Fruit fly (Drosophila melanogaster): ENCODE data around the gene PGRP-LD.
A peak's percentile ranks its signal among the peaks of the same experiment; 100 is the strongest.

Gene PGRP-LD

dm6 chr3L:5768532-5769497, 11.0 kb upstream of the PGRP-LD start, which contains the start of the genes Ppat-Dpck and scny (continued):
- peak; percentile 83 for TF ChIP-seq pzg (GFP tag; optimal IDR thresholded peaks at IDR 0.05)
- no peak for TF ChIP-seq bab2 (GFP tag; optimal IDR thresholded peaks at IDR 0.05)
- TF ChIP-seq CG18599 (GFP tag; optimal IDR thresholded peaks at IDR 0.05), result no peak
- no peak for TF ChIP-seq sd (tag; optimal IDR thresholded peaks at IDR 0.05)
- no peak for TF ChIP-seq CG2199 (GFP tag; IDR thresholded peaks at IDR 0.05)
- no peak for TF ChIP-seq CG8281 (tag; optimal IDR thresholded peaks at IDR 0.05)
- peak; percentile 90 for TF ChIP-seq hbn (GFP tag; IDR thresholded peaks at IDR 0.05; ENCODE audit: partially characterized antibody)
- no peak for TF ChIP-seq insv (GFP tag; optimal IDR thresholded peaks at IDR 0.05)
- peak; percentile 83 for TF ChIP-seq CG9797 (GFP tag; optimal IDR thresholded peaks at IDR 0.05)
- TF ChIP-seq CG6854 (GFP tag; optimal IDR thresholded peaks at IDR 0.05), result no peak
- TF ChIP-seq cad (GFP tag; optimal IDR thresholded peaks at IDR 0.05), result no peak
- TF ChIP-seq CG3407 (GFP tag; optimal IDR thresholded peaks at IDR 0.05), result no peak
- TF ChIP-seq ci (GFP tag; IDR thresholded peaks at IDR 0.05), result no peak
- no peak for TF ChIP-seq abd-A (tag; optimal IDR thresholded peaks at IDR 0.05)
- no peak for TF ChIP-seq CG14014 (GFP tag; IDR thresholded peaks at IDR 0.05)
- TF ChIP-seq CG8089 (GFP tag; optimal IDR thresholded peaks at IDR 0.05), result no peak
- no peak for TF ChIP-seq ATbp (GFP tag; optimal IDR thresholded peaks at IDR 0.05)
- TF ChIP-seq H2.0 (GFP tag; IDR thresholded peaks at IDR 0.05), result no peak
- peak; percentile 58 for TF ChIP-seq zen (tag; optimal IDR thresholded peaks at IDR 0.05)
- TF ChIP-seq pfk (GFP tag; optimal IDR thresholded peaks at IDR 0.05), result no peak
- TF ChIP-seq ranshi (GFP tag; IDR thresholded peaks at IDR 0.05), result no peak
- TF ChIP-seq YL-1 (GFP tag; optimal IDR thresholded peaks at IDR 0.05), result peak; percentile 80
- TF ChIP-seq Nf-YB (GFP tag; optimal IDR thresholded peaks at IDR 0.05), result no peak

- TF ChIP-seq Drgx (GFP tag; IDR thresholded peaks at IDR 0.05) (peak; percentile 7), Sin3A (optimal IDR thresholded peaks at IDR 0.05) (peak; percentile 14), bsh (GFP tag; optimal IDR thresholded peaks at IDR 0.05) (peak in 1 of 2 experiments; percentile 83), CG32772 (GFP tag; IDR thresholded peaks at IDR 0.05) (0 out of 2 replicates have a peak, but pooled peaks have one; percentile 11), Xbp1 (GFP tag; optimal IDR thresholded peaks at IDR 0.05) (no peak), cad (GFP tag; optimal IDR thresholded peaks at IDR 0.05) (peak; percentile 45), YL-1 (GFP tag; optimal IDR thresholded peaks at IDR 0.05) (peak; percentile 58), corto (GFP tag; optimal IDR thresholded peaks at IDR 0.05) (no peak), CG13894 (tag; optimal IDR thresholded peaks at IDR 0.05) (no peak), insv (GFP tag; optimal IDR thresholded peaks at IDR 0.05) (no peak), NfI (GFP tag; optimal IDR thresholded peaks at IDR 0.05) (no peak), dysf (GFP tag; IDR thresholded peaks at IDR 0.05) (no peak), nom (GFP tag; optimal IDR thresholded peaks at IDR 0.05) (peak; percentile 97), cg (GFP tag; optimal IDR thresholded peaks at IDR 0.05) (peak; percentile 81), Antp (GFP tag; optimal IDR thresholded peaks at IDR 0.05) (no peak), nerfin-1 (tag; optimal IDR thresholded peaks at IDR 0.05) (peak; percentile 67), CG7556 (GFP tag; optimal IDR thresholded peaks at IDR 0.05) (no peak), chinmo (GFP tag; IDR thresholded peaks at IDR 0.05; ENCODE audit: partially characterized antibody) (0 out of 4 replicates have a peak, but pooled peaks have one; percentile 55), Abd-B (GFP tag; optimal IDR thresholded peaks at IDR 0.05) (peak; percentile 4), gro (GFP tag; optimal IDR thresholded peaks at IDR 0.05) (no peak), CG12299 (tag; optimal IDR thresholded peaks at IDR 0.05) (no peak), gce (GFP tag; IDR thresholded peaks at IDR 0.05) (no peak), lbe (GFP tag; optimal IDR thresholded peaks at IDR 0.05) (no peak), hkb (optimal IDR thresholded peaks at IDR 0.05) (no peak), hkb (GFP tag; IDR thresholded peaks at IDR 0.05) (no peak), nerfin-2 (GFP tag; IDR thresholded peaks at IDR 0.05; ENCODE audit: partially characterized antibody) (no peak)
Measured at dm6 chr3L:5770113-5770798, 9.6 kb upstream of the PGRP-LD start.
